Fruit fly (Drosophila melanogaster) whole organism, wandering third instar larva: ENCODE measurements around the gene CG7778.

Experiments used
- Abd-B ChIP-seq: fragments of >200 bp; optimal IDR thresholded peaks from 2 replicates; lab custom pipeline; 2017; ENCODE audit warnings: missing biosample characterization, missing genetic modification characterization
- CG32264 ChIP-seq: fragments of 200-800 bp; sonication (Bioruptor generic); optimal IDR thresholded peaks from 2 replicates; lab custom pipeline; 2016; ENCODE audit warnings: missing biosample characterization, missing genetic modification characterization
- Dfd ChIP-seq: fragments of >200 bp; optimal IDR thresholded peaks from 2 replicates; lab custom pipeline; 2017; ENCODE audit warnings: missing biosample characterization, missing genetic modification characterization
- Dif ChIP-seq: fragments of 200-275, 200-300 bp; sonication (Bioruptor generic); optimal IDR thresholded peaks from 2 replicates; lab custom pipeline; 2018; ENCODE audit warnings: missing biosample characterization, missing genetic modification characterization; ENCODE audit not compliant: partially characterized antibody
- Hr78 ChIP-seq: fragments of >200 bp; optimal IDR thresholded peaks from 2 replicates; lab custom pipeline; 2017; ENCODE audit warnings: missing biosample characterization, missing genetic modification characterization
- Mio ChIP-seq: sonication (Bioruptor generic); optimal IDR thresholded peaks from 2 replicates; lab custom pipeline; 2016; ENCODE audit warnings: missing biosample characterization, missing genetic modification characterization
- N ChIP-seq: fragments of >200 bp; optimal IDR thresholded peaks from 2 replicates; lab custom pipeline; 2018; ENCODE audit warnings: missing biosample characterization, missing external identifiers, missing genetic modification characterization
- Rel ChIP-seq, 2 experiments: fragments of 200-800 bp; sonication (Bioruptor generic) in 1 of 2; optimal IDR thresholded peaks; 2 replicates in 1 of 2; 3 replicates in 1 of 2; lab custom pipeline; 2016 to 2019; ENCODE audit warnings: mild to moderate bottlenecking in 2 of 2, missing biosample characterization in 2 of 2, missing genetic modification characterization in 2 of 2, moderate library complexity in 1 of 2
- Sp1 ChIP-seq: fragments of 200-800 bp; sonication (Bioruptor generic); optimal IDR thresholded peaks from 3 replicates; lab custom pipeline; 2019; ENCODE audit warnings: missing biosample characterization, mild to moderate bottlenecking, missing genetic modification characterization, moderate library complexity
- brk ChIP-seq: fragments of 200-800 bp; sonication (Bioruptor generic); optimal IDR thresholded peaks from 2 replicates; lab custom pipeline; 2016; ENCODE audit warnings: missing biosample characterization, mild to moderate bottlenecking, missing genetic modification characterization
- dl ChIP-seq, 2 experiments: fragments of 175-275, 200-275 bp in 1 of 2; fragments of 200-275 bp in 1 of 2; sonication (Bioruptor generic); optimal IDR thresholded peaks; lab custom pipeline; 2018; ENCODE audit warnings: mild to moderate bottlenecking in 2 of 2, missing biosample characterization in 2 of 2, missing genetic modification characterization in 2 of 2, moderate library complexity in 2 of 2; ENCODE audit not compliant: partially characterized antibody in 2 of 2, insufficient read depth in 1 of 2
- dmrt93B ChIP-seq: fragments of 200-800 bp; sonication (Bioruptor generic); optimal IDR thresholded peaks from 2 replicates; lab custom pipeline; 2018; ENCODE audit warnings: missing biosample characterization, mild to moderate bottlenecking, missing genetic modification characterization
- dsf ChIP-seq: sonication (Bioruptor generic); optimal IDR thresholded peaks from 2 replicates; lab custom pipeline; 2016; ENCODE audit warnings: missing biosample characterization, missing genetic modification characterization, borderline replicate concordance
- foxo ChIP-seq, 2 experiments: fragments of 200-800 bp; sonication (Bioruptor generic); optimal IDR thresholded peaks; 2 replicates in 1 of 2; 3 replicates in 1 of 2; lab custom pipeline; 2016 to 2017; ENCODE audit warnings: missing biosample characterization in 2 of 2, missing genetic modification characterization in 2 of 2
- fru ChIP-seq: fragments of 200-800 bp; sonication (Bioruptor generic); optimal IDR thresholded peaks from 3 replicates; lab custom pipeline; 2016; ENCODE audit warnings: missing biosample characterization, mild to moderate bottlenecking, missing genetic modification characterization
- h ChIP-seq: fragments of 200-800 bp; sonication (Bioruptor generic); optimal IDR thresholded peaks from 3 replicates; lab custom pipeline; 2016; ENCODE audit warnings: missing biosample characterization, mild to moderate bottlenecking, missing genetic modification characterization
- lola ChIP-seq: fragments of >200 bp; optimal IDR thresholded peaks from 2 replicates; lab custom pipeline; 2017; ENCODE audit warnings: missing biosample characterization, missing genetic modification characterization
- pan ChIP-seq: fragments of >200 bp; optimal IDR thresholded peaks from 2 replicates; lab custom pipeline; 2017
- psq ChIP-seq: fragments of 200-800 bp; sonication (Bioruptor generic); optimal IDR thresholded peaks from 3 replicates; lab custom pipeline; 2017; ENCODE audit warnings: missing biosample characterization, mild to moderate bottlenecking, missing genetic modification characterization, moderate library complexity
- rgr ChIP-seq: fragments of 200-800 bp; sonication (Bioruptor generic); optimal IDR thresholded peaks from 3 replicates; lab custom pipeline; 2016; ENCODE audit warnings: missing biosample characterization, mild to moderate bottlenecking, missing genetic modification characterization
- sv ChIP-seq: fragments of 200-800 bp; sonication (Bioruptor generic); optimal IDR thresholded peaks from 3 replicates; lab custom pipeline; 2016; ENCODE audit warnings: missing biosample characterization, missing genetic modification characterization
- tai ChIP-seq: sonication (Bioruptor generic); optimal IDR thresholded peaks from 2 replicates; lab custom pipeline; 2016; ENCODE audit warnings: missing biosample characterization, missing genetic modification characterization
- usp ChIP-seq: fragments of >200 bp; optimal IDR thresholded peaks from 2 replicates; lab custom pipeline; 2017; ENCODE audit warnings: missing biosample characterization, missing genetic modification characterization
- woc ChIP-seq: sonication (Bioruptor generic); optimal IDR thresholded peaks from 2 replicates; lab custom pipeline; 2016; ENCODE audit warnings: missing biosample characterization, mild to moderate bottlenecking, missing genetic modification characterization

The CG7778 gene

dm6 chr2L:8300220-8301167, 45.9 kb upstream of the CG7778 start, which contains the start of gene Btk:
TSS of gene Btk (minus strand) at chr2L:8301079.
- TF ChIP-seq psq (peak; percentile 39), brk (GFP tag; lab: Kevin White, UChicago) (no peak), h (GFP tag; lab: Kevin White, UChicago) (no peak), Hr78 (GFP tag; lab: Kevin White, UChicago) (no peak), Rel (GFP tag; optimal IDR thresholded peaks at IDR 0.05; lab: Kevin White, UChicago) (no peak), Rel (tag; optimal IDR thresholded peaks at IDR 0.05; lab: Kevin White, UChicago) (peak; percentile 31), Sp1 (GFP tag; lab: Kevin White, UChicago) (peak; percentile 12)

DNA sequence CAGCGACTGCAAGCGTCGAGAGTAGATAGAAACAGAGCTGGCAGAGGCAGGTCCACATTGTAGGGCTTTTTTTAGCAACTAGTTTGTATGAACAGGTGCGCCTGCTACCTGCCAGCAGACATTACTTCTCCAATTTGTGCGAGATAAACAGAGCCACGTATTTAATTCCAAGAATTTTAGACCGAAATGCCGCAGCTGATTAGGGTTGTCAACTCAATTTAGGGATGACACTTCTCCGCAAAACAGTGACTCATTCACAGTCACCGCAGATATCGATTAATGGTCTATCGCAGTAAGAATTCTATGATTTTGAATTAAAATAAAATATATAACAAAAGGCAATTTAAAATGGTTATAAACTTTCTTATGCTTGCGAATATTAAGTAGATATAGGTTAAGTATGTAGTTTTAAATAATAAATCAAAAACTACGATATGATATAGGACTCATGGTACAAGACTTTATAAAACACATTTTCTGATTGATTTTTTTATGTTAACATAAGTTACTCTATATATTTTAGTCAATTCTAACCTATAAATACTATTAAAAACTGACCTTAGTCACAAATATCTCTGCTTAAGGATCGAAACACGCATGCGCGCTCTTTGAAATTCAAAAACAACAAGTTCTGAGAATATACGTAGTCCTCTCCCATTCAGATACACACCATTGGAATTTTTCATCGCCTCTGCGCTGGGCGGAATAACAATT, 43.5 kb upstream of the CG7778 start, which contains the start of the genes wol and Scgalpha:
Gene wol, minus strand, starts transcription at position 220 of the 714 bp plus-strand sequence.
Gene Scgalpha, plus strand, starts transcription at position 664 of the 714 bp plus-strand sequence.
- TF ChIP-seq Rel (GFP tag; optimal IDR thresholded peaks at IDR 0.05; lab: Kevin White, UChicago) (no peak), Rel (tag; optimal IDR thresholded peaks at IDR 0.05; lab: Kevin White, UChicago) (no peak), CG32264 (GFP tag; lab: Kevin White, UChicago) (no peak), dsf (GFP tag; lab: Kevin White, UChicago) (no peak), lola (GFP tag; lab: Kevin White, UChicago) (no peak), dl (GFP tag; optimal IDR thresholded peaks at IDR 0.05; lab: Kevin White, UChicago; ENCODE audit: insufficient read depth in 1 of 2, partially characterized antibody in 2 of 2) (no peak), usp (GFP tag; lab: Kevin White, UChicago) (no peak), woc (GFP tag; lab: Kevin White, UChicago) (no peak), Dif (GFP tag; lab: Kevin White, UChicago) (no peak), foxo (GFP tag; optimal IDR thresholded peaks at IDR 0.05; lab: Kevin White, UChicago) (no peak), psq (no peak), h (GFP tag; lab: Kevin White, UChicago) (no peak), rgr (GFP tag; lab: Kevin White, UChicago) (no peak), sv (no peak)

DNA sequence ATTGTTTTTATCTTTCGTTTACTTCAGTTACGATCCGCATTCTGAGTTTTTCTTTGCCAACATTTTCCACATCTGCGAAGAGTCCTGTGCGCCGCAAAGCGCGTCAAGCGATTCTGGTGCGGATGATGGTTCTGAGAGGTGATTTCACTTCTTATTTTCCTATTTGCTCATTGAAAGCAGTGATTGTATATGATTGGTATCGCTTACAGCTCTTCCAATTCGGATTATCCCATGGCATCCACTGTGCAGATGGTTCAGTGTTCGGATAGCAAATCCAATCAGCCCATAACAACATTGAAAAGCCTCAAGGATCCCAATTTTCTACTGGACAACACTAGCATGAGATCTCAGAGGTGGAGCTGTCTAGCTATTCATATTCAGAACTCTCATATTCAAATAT, 41.8 kb upstream of the CG7778 start:
- no peak for TF ChIP-seq sv
- TF ChIP-seq rgr (GFP tag; lab: Kevin White, UChicago): no peak
- no peak for TF ChIP-seq CG32264 (GFP tag; lab: Kevin White, UChicago)
- no peak for TF ChIP-seq foxo (GFP tag; optimal IDR thresholded peaks at IDR 0.05; lab: Kevin White, UChicago)
- no peak for TF ChIP-seq tai (GFP tag; lab: Kevin White, UChicago)

DNA sequence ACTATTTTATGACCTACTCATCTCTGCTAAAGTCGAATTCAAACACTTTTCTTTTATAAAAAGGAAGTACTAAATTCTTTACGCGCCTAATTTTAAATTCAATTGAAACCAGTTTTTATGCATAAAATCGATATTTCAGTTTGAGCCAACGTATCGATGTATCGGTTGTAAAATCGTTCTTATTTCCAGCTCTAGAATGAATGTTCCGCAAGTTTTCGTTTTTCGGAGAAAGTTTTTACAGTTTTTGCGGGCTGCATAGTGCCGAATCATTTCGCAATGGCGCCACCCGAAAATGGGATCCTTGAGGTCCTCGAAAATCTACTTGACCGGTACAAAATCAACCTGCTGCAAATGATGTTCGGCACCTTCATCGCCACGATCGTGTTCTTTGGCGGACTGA, 41.0 kb upstream of the CG7778 start, which contains the start of gene CG7840:
Gene CG7840, plus strand, starts transcription at position 178 of the 400 bp plus-strand sequence.
- TF ChIP-seq rgr (GFP tag; lab: Kevin White, UChicago) (no peak), dl (GFP tag; optimal IDR thresholded peaks at IDR 0.05; lab: Kevin White, UChicago; ENCODE audit: insufficient read depth in 1 of 2, partially characterized antibody in 2 of 2) (no peak), lola (GFP tag; lab: Kevin White, UChicago) (no peak), N (GFP tag; lab: Kevin White, UChicago) (no peak), fru (GFP tag; lab: Kevin White, UChicago) (no peak), Dfd (GFP tag; lab: Kevin White, UChicago) (no peak), woc (GFP tag; lab: Kevin White, UChicago) (no peak), brk (GFP tag; lab: Kevin White, UChicago) (no peak), pan (lab: Kevin White, UChicago) (no peak), sv (no peak), Abd-B (GFP tag; lab: Kevin White, UChicago) (no peak), psq (no peak), usp (GFP tag; lab: Kevin White, UChicago) (no peak), dmrt93B (GFP tag; lab: Kevin White, UChicago) (no peak), Dif (GFP tag; lab: Kevin White, UChicago) (no peak), Mio (GFP tag; lab: Kevin White, UChicago) (no peak)
